Fruit fly (Drosophila melanogaster) whole organism, embryonic: ENCODE data around the gene Zip88E.

ENCODE experiments used
- Atf-2 ChIP-seq: fragments of 200-800 bp; sonication (Bioruptor generic); optimal IDR thresholded peaks from 2 replicates; lab custom pipeline; 2016; ENCODE audit warnings: missing biosample characterization, missing genetic modification characterization
- CG10147 ChIP-seq: fragments of 200-800 bp; sonication (Bioruptor generic); optimal IDR thresholded peaks from 2 replicates; lab custom pipeline; 2019; ENCODE audit warnings: missing biosample characterization, mild to moderate bottlenecking, missing genetic modification characterization, moderate library complexity
- CG10543 ChIP-seq: fragments of 200-800 bp; sonication (Bioruptor generic); optimal IDR thresholded peaks from 3 replicates; lab custom pipeline; 2017; ENCODE audit warnings: missing biosample characterization, mild to moderate bottlenecking, missing genetic modification characterization, moderate library complexity
- CG11085 ChIP-seq: fragments of 200-800 bp; sonication (Bioruptor generic); IDR thresholded peaks from 2 replicates; pipeline ENCODE4 v1.3.6; 2022; ENCODE audit warnings: missing biosample characterization, missing genetic modification characterization
- CG11560 ChIP-seq: fragments of 200-800 bp; sonication (Bioruptor generic); IDR thresholded peaks from 3 replicates; pipeline ENCODE4 v1.3.6; 2022; ENCODE audit warnings: missing biosample characterization, missing genetic modification characterization
- CG11723 ChIP-seq: fragments of 200-800 bp; sonication (Bioruptor generic); optimal IDR thresholded peaks from 2 replicates; lab custom pipeline; 2017; ENCODE audit warnings: missing biosample characterization, mild to moderate bottlenecking, missing genetic modification characterization
- CG12236 ChIP-seq: fragments of 200-800 bp; sonication (Bioruptor generic); optimal IDR thresholded peaks from 2 replicates; lab custom pipeline; 2016; ENCODE audit warnings: missing biosample characterization, missing genetic modification characterization
- CG13775 ChIP-seq: fragments of 200-800 bp; sonication (Bioruptor generic); optimal IDR thresholded peaks from 3 replicates; lab custom pipeline; 2017; ENCODE audit warnings: missing biosample characterization, mild to moderate bottlenecking, missing genetic modification characterization
- CG16813 ChIP-seq: fragments of 200-800 bp; sonication (Bioruptor generic); IDR thresholded peaks from 3 replicates; pipeline ENCODE4 v1.3.6; 2022; ENCODE audit warnings: missing biosample characterization, missing genetic modification characterization; ENCODE audit not compliant: partially characterized antibody
- CG17328 ChIP-seq: fragments of 200-800 bp; sonication (Bioruptor generic); IDR thresholded peaks from 2 replicates; pipeline ENCODE4 v1.3.6; 2022; ENCODE audit warnings: missing biosample characterization, missing genetic modification characterization
- CG17829 ChIP-seq: fragments of 200-800 bp; optimal IDR thresholded peaks from 2 replicates; lab custom pipeline; 2019; ENCODE audit warnings: missing biosample characterization, mild to moderate bottlenecking, missing genetic modification characterization, moderate library complexity
- CG30403 ChIP-seq: fragments of 200-800 bp; sonication (Bioruptor generic); optimal IDR thresholded peaks from 3 replicates; lab custom pipeline; 2016; ENCODE audit warnings: missing biosample characterization, missing genetic modification characterization
- CG32532 ChIP-seq: fragments of 200-800 bp; sonication (Bioruptor generic); IDR thresholded peaks from 2 replicates; pipeline ENCODE4 v1.3.6; 2022; ENCODE audit warnings: missing biosample characterization, missing genetic modification characterization
- CG32772 ChIP-seq: fragments of 200-800 bp; sonication (Bioruptor generic); IDR thresholded peaks from 2 replicates; pipeline ENCODE4 v1.3.6; 2022; ENCODE audit warnings: missing biosample characterization, missing genetic modification characterization
- CG3995 ChIP-seq: fragments of 200-800 bp; sonication (Bioruptor generic); optimal IDR thresholded peaks from 3 replicates; lab custom pipeline; 2016; ENCODE audit warnings: missing biosample characterization, missing genetic modification characterization
- CG42726 ChIP-seq: fragments of 200-800 bp; sonication (Bioruptor generic); IDR thresholded peaks from 2 replicates; pipeline ENCODE4 v1.3.6; 2022; ENCODE audit warnings: missing biosample characterization, missing genetic modification characterization; ENCODE audit not compliant: partially characterized antibody
- CG4360 ChIP-seq: fragments of 200-800 bp; sonication (Bioruptor generic); IDR thresholded peaks from 2 replicates; pipeline ENCODE4 v1.3.6; 2022; ENCODE audit warnings: missing biosample characterization, missing genetic modification characterization
- CG4404 ChIP-seq: fragments of 200-800 bp; sonication (Bioruptor generic); IDR thresholded peaks from 2 replicates; pipeline ENCODE4 v1.3.6; 2022; ENCODE audit warnings: missing biosample characterization, missing genetic modification characterization
- CG4617 ChIP-seq: fragments of 200-800 bp; sonication (Bioruptor generic); optimal IDR thresholded peaks from 3 replicates; lab custom pipeline; 2016; ENCODE audit warnings: missing biosample characterization, missing genetic modification characterization, borderline replicate concordance
- CG5953 ChIP-seq: fragments of 200-800 bp; sonication (Bioruptor generic); IDR thresholded peaks from 2 replicates; pipeline ENCODE4 v1.3.6; 2022; ENCODE audit warnings: missing biosample characterization, missing genetic modification characterization
- CG8478 ChIP-seq: fragments of >200 bp; optimal IDR thresholded peaks from 2 replicates; lab custom pipeline; 2018
- CG9609 ChIP-seq: fragments of 200-800 bp; sonication (Bioruptor generic); optimal IDR thresholded peaks from 3 replicates; lab custom pipeline; 2016; ENCODE audit warnings: missing biosample characterization, missing genetic modification characterization
- Chrac-16 ChIP-seq: fragments of 200-800 bp; sonication (Bioruptor generic); optimal IDR thresholded peaks from 3 replicates; lab custom pipeline; 2016; ENCODE audit warnings: missing biosample characterization, missing genetic modification characterization
- CoRest ChIP-seq: fragments of 200-800 bp; sonication (Bioruptor generic); optimal IDR thresholded peaks from 3 replicates; lab custom pipeline; 2018; ENCODE audit warnings: missing biosample characterization, mild to moderate bottlenecking, missing genetic modification characterization, moderate library complexity
- D19B ChIP-seq: fragments of 200-800 bp; sonication (Bioruptor generic); optimal IDR thresholded peaks from 2 replicates; lab custom pipeline; 2017; ENCODE audit warnings: missing biosample characterization, mild to moderate bottlenecking, missing genetic modification characterization
- Dbx ChIP-seq: fragments of 200-800 bp; sonication (Bioruptor generic); IDR thresholded peaks from 3 replicates; pipeline ENCODE4 v1.3.6; 2022; ENCODE audit warnings: missing biosample characterization, missing genetic modification characterization
- Dip2 ChIP-seq: fragments of 200-800 bp; sonication (Bioruptor generic); IDR thresholded peaks from 2 replicates; pipeline ENCODE4 v1.3.6; 2022; ENCODE audit warnings: missing biosample characterization, missing genetic modification characterization
- Fer1 ChIP-seq: fragments of 200-800 bp; sonication (Bioruptor generic); optimal IDR thresholded peaks from 2 replicates; lab custom pipeline; 2017; ENCODE audit warnings: missing biosample characterization, mild to moderate bottlenecking, missing genetic modification characterization
- GATAe ChIP-seq: fragments of 200-800 bp; sonication (Bioruptor generic); conservative IDR thresholded peaks from 2 replicates; pipeline ENCODE4 v1.3.6; 2022; ENCODE audit warnings: missing biosample characterization, missing genetic modification characterization
- Hr39 ChIP-seq: fragments of >200 bp; optimal IDR thresholded peaks from 2 replicates; lab custom pipeline; 2017
- Nf-YB ChIP-seq: fragments of 200-800 bp; sonication (Bioruptor generic); optimal IDR thresholded peaks from 3 replicates; lab custom pipeline; 2019; ENCODE audit warnings: missing biosample characterization, mild to moderate bottlenecking, missing genetic modification characterization, moderate library complexity
- Rx ChIP-seq: fragments of 200-800 bp; sonication (Bioruptor generic); IDR thresholded peaks from 2 replicates; pipeline ENCODE4 v1.3.6; 2022; ENCODE audit warnings: missing biosample characterization, missing genetic modification characterization
- Xrp1 ChIP-seq: fragments of 200-800 bp; sonication (Bioruptor generic); IDR thresholded peaks from 2 replicates; pipeline ENCODE4 v1.3.6; 2022; ENCODE audit warnings: missing biosample characterization, missing genetic modification characterization
- ase ChIP-seq: fragments of 200-800 bp; sonication (Bioruptor generic); IDR thresholded peaks from 3 replicates; pipeline ENCODE4 v1.3.6; 2022; ENCODE audit warnings: missing biosample characterization, missing genetic modification characterization
- az2 ChIP-seq: fragments of 200-800 bp; sonication (Bioruptor generic); optimal IDR thresholded peaks from 3 replicates; lab custom pipeline; 2016; ENCODE audit warnings: missing biosample characterization, missing genetic modification characterization
- bbx ChIP-seq: fragments of 200-800 bp; sonication (Bioruptor generic); IDR thresholded peaks from 2 replicates; pipeline ENCODE4 v1.3.6; 2022; ENCODE audit warnings: missing biosample characterization, missing genetic modification characterization; ENCODE audit not compliant: partially characterized antibody
- ci ChIP-seq: fragments of 200-800 bp; sonication (Bioruptor generic); IDR thresholded peaks from 3 replicates; pipeline ENCODE4 v1.3.6; 2022; ENCODE audit warnings: missing biosample characterization, missing genetic modification characterization
- dpn ChIP-seq, 2 experiments: fragments of 200-800 bp; sonication (Bioruptor generic); optimal IDR thresholded peaks; 3 replicates each; lab custom pipeline; 2016; ENCODE audit warnings: missing biosample characterization in 2 of 2, missing genetic modification characterization in 2 of 2
- dysf ChIP-seq: fragments of 200-800 bp; sonication (Bioruptor generic); IDR thresholded peaks from 3 replicates; pipeline ENCODE4 v1.3.6; 2022; ENCODE audit warnings: missing biosample characterization, missing genetic modification characterization
- fd102C ChIP-seq: fragments of 200-800 bp; sonication (Bioruptor generic); optimal IDR thresholded peaks from 2 replicates; lab custom pipeline; 2018; ENCODE audit warnings: missing biosample characterization, mild to moderate bottlenecking, missing genetic modification characterization, moderate library complexity
- fd64A ChIP-seq: fragments of 200-800 bp; sonication (Bioruptor generic); optimal IDR thresholded peaks from 3 replicates; lab custom pipeline; 2018; ENCODE audit warnings: missing biosample characterization, mild to moderate bottlenecking, missing genetic modification characterization
- ftz-f1 ChIP-seq: fragments of 200-800 bp; sonication (Bioruptor generic); optimal IDR thresholded peaks from 2 replicates; lab custom pipeline; 2016; ENCODE audit warnings: missing biosample characterization, missing genetic modification characterization
- gfzf ChIP-seq: fragments of 200-800 bp; sonication (Bioruptor generic); optimal IDR thresholded peaks from 2 replicates; lab custom pipeline; 2016; ENCODE audit warnings: missing biosample characterization, mild to moderate bottlenecking, missing genetic modification characterization, moderate library complexity
- ham ChIP-seq: fragments of 200-800 bp; sonication (Bioruptor generic); IDR thresholded peaks from 2 replicates; pipeline ENCODE4 v1.3.6; 2022; ENCODE audit warnings: missing biosample characterization, missing genetic modification characterization
- hb ChIP-seq: fragments of 200-800 bp; sonication (Bioruptor generic); IDR thresholded peaks from 3 replicates; pipeline ENCODE4 v1.3.6; 2022; ENCODE audit warnings: missing biosample characterization, missing genetic modification characterization; ENCODE audit not compliant: partially characterized antibody
- ken ChIP-seq: fragments of 200-800 bp; sonication (Bioruptor generic); IDR thresholded peaks from 3 replicates; pipeline ENCODE4 v1.3.6; 2022; ENCODE audit warnings: missing biosample characterization, missing genetic modification characterization
- sens ChIP-seq: fragments of 200-800 bp; sonication (Bioruptor generic); peaks from one replicate; lab custom pipeline; 2016; ENCODE audit warnings: missing biosample characterization, missing genetic modification characterization
- seq ChIP-seq: fragments of 200-800 bp; sonication (Bioruptor generic); IDR thresholded peaks from 2 replicates; pipeline ENCODE4 v1.3.6; 2022; ENCODE audit warnings: missing biosample characterization, missing genetic modification characterization
- shn ChIP-seq: fragments of 200-800 bp; sonication (Bioruptor generic); optimal IDR thresholded peaks from 3 replicates; lab custom pipeline; 2016; ENCODE audit warnings: missing biosample characterization, missing genetic modification characterization
- sug ChIP-seq: fragments of 200-800 bp; optimal IDR thresholded peaks from 2 replicates; lab custom pipeline; 2019; ENCODE audit warnings: missing biosample characterization, mild to moderate bottlenecking, missing genetic modification characterization, moderate library complexity
- tgo ChIP-seq: fragments of 200-800 bp; sonication (Bioruptor generic); IDR thresholded peaks from 3 replicates; pipeline ENCODE4 v1.3.6; 2022; ENCODE audit warnings: missing biosample characterization, missing genetic modification characterization
- ttk ChIP-seq: fragments of 200-800 bp; sonication (Bioruptor generic); IDR thresholded peaks from 2 replicates; pipeline ENCODE4 v2.1.2; 2022; ENCODE audit warnings: missing biosample characterization, missing genetic modification characterization
- vvl ChIP-seq: fragments of 200-800 bp; sonication (Bioruptor generic); IDR thresholded peaks from 2 replicates; pipeline ENCODE4 v1.3.6; 2022; ENCODE audit warnings: missing biosample characterization, missing genetic modification characterization
- zf30C ChIP-seq: fragments of 200-800 bp; sonication (Bioruptor generic); optimal IDR thresholded peaks from 3 replicates; lab custom pipeline; 2018; ENCODE audit warnings: missing biosample characterization, mild to moderate bottlenecking, missing genetic modification characterization

Zip88E gene

DNA sequence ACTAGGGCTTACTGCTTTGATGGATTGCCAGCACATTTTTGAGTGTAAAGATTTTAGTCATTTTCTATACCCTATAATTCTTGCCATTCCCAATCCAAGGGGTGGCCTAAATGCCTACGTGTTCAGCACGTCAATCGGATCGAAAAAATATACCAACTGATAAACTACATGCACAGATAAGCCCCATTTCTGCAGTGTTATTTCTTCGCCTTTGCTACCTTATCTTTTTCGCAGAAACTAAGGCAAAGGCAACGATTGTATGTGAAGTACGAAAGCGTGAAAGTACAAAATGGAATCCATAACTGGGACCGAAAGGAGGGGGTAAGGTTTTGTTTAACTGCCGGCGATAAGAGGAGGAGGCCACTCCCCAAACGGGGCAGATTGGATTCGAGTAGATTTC lies 29.4 kb downstream of the Zip88E start (continued):
- TF ChIP-seq CG9609 (GFP tag; lab: Kevin White, UChicago) (no peak), CG4617 (GFP tag; lab: Kevin White, UChicago) (no peak), az2 (GFP tag; lab: Kevin White, UChicago) (no peak), fd102C (GFP tag; lab: Kevin White, UChicago) (no peak), gfzf (no peak), CG4360 (GFP tag; lab: Robert Waterston, UW) (no peak), Fer1 (GFP tag; lab: Kevin White, UChicago) (peak; percentile 13), CG8478 (lab: Kevin White, UChicago) (no peak), zf30C (GFP tag; lab: Kevin White, UChicago) (no peak), GATAe (peak; percentile 42; the same call in 1 of the 2 replicates), CG32532 (GFP tag; lab: Robert Waterston, UW) (peak; percentile 5; the same call in 1 of the 2 replicates), CG13775 (GFP tag; lab: Kevin White, UChicago) (no peak), CG30403 (GFP tag; lab: Kevin White, UChicago) (no peak), D19B (peak; percentile 17), dpn (GFP tag; optimal IDR thresholded peaks at IDR 0.05; lab: Kevin White, UChicago) (no peak), Xrp1 (GFP tag; lab: Robert Waterston, UW) (no peak), CG17829 (tag; lab: Kevin White, UChicago) (no peak), CG3995 (GFP tag; lab: Kevin White, UChicago) (no peak), fd64A (GFP tag; lab: Kevin White, UChicago) (no peak), sug (tag; lab: Kevin White, UChicago) (peak; percentile 70), ci (GFP tag; lab: Robert Waterston, UW) (no peak), CG11723 (GFP tag; lab: Kevin White, UChicago) (no peak), Chrac-16 (GFP tag; lab: Kevin White, UChicago) (no peak), ham (GFP tag; lab: Robert Waterston, UW) (no peak), seq (GFP tag; lab: Robert Waterston, UW) (no peak), CG10147 (no peak), Rx (no peak), CG32772 (no peak), Atf-2 (GFP tag; lab: Kevin White, UChicago) (no peak), ase (no peak), shn (GFP tag; lab: Kevin White, UChicago) (no peak), ken (GFP tag; lab: Robert Waterston, UW) (no peak), hb (GFP tag; lab: Robert Waterston, UW) (no peak), CG12236 (GFP tag; lab: Kevin White, UChicago) (no peak), CoRest (tag; lab: Kevin White, UChicago) (no peak), ttk (GFP tag; lab: Robert Waterston, UW) (no peak)
- TF ChIP-seq, all 482 proteins: peak for 16

DNA sequence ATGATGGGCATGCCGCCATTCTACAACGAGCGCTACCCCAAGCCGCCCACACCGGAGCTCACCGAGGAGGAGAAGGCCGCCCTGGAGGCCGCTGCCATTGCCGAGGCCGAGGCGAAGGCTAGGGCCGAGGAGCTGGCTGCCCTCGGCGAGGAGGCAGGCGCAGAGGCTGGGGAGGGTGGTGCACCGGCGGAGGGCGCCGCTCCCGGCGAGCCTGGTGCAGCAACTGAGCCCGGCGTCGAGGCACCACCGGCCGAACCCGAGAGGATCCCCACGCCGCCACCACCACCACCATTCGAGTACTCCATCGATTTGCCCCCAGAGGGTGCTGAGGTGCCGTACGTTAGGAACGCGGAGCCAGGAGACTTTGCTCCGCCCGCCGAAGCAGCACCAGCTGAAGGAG lies 36.8 kb downstream of the Zip88E start:
- TF ChIP-seq CG16813 (GFP tag; lab: Robert Waterston, UW) (0 out of 3 replicates have a peak, but pooled peaks have one; percentile 24), tgo (GFP tag; lab: Robert Waterston, UW) (no peak), CG17328 (GFP tag; lab: Robert Waterston, UW) (peak; percentile 37; the same call in 1 of the 2 replicates), vvl (GFP tag; lab: Robert Waterston, UW) (0 out of 2 replicates have a peak, but pooled peaks have one; percentile 12), CG11085 (GFP tag; lab: Robert Waterston, UW) (no peak), Dbx (GFP tag; lab: Robert Waterston, UW) (0 out of 3 replicates have a peak, but pooled peaks have one; percentile 6), ftz-f1 (GFP tag; lab: Kevin White, UChicago) (peak; percentile 56), CG4404 (GFP tag; lab: Robert Waterston, UW) (no peak), Nf-YB (GFP tag; lab: Kevin White, UChicago) (no peak), CG42726 (GFP tag; lab: Robert Waterston, UW) (peak; percentile 23; the same call in 1 of the 2 replicates), dysf (0 out of 3 replicates have a peak, but pooled peaks have one; percentile 9), bbx (0 out of 2 replicates have a peak, but pooled peaks have one; percentile 6), Hr39 (lab: Kevin White, UChicago) (peak; percentile 16), CG10543 (GFP tag; lab: Kevin White, UChicago) (peak; percentile 6), sens (GFP tag; lab: Kevin White, UChicago) (peak; percentile 22), CG5953 (GFP tag; lab: Robert Waterston, UW) (no peak), Dip2 (no peak), CG11560 (tag; lab: Robert Waterston, UW) (0 out of 3 replicates have a peak, but pooled peaks have one; percentile 35)
